Worm (Caenorhabditis elegans) whole organism, midembryonic: Measurements from ENCODE around the gene srj-29.

Experiments used
- T22C8.4 ChIP-seq: fragments of 200-800 bp; sonication (Bioruptor generic); IDR thresholded peaks from 2 replicates; pipeline ENCODE4 v1.3.6; 2022; ENCODE audit warnings: missing genetic modification characterization, missing compliant biosample characterization
- cog-1 ChIP-seq: sonication (generic microtip); optimal IDR thresholded peaks from 2 replicates; lab custom pipeline; 2016; ENCODE audit warnings: missing genetic modification characterization, missing compliant biosample characterization
- flt-1 ChIP-seq: fragments of 200-800 bp; sonication (Bioruptor generic); IDR thresholded peaks from 2 replicates; pipeline ENCODE4 v1.3.6; 2022; ENCODE audit warnings: missing genetic modification characterization, missing compliant biosample characterization
- klf-2 ChIP-seq: fragments of 200-800 bp; sonication (Bioruptor generic); conservative IDR thresholded peaks from 2 replicates; pipeline ENCODE4 v1.3.6; 2022; ENCODE audit warnings: missing genetic modification reagents, missing genetic modification characterization, missing compliant biosample characterization
- med-1 ChIP-seq: sonication (generic microtip); optimal IDR thresholded peaks from 2 replicates; lab custom pipeline; 2017; ENCODE audit warnings: missing genetic modification characterization, mild to moderate bottlenecking, missing compliant biosample characterization, antibody characterized with exemption, missing genetic modification reagents; ENCODE audit not compliant: insufficient read depth
- ref-1 ChIP-seq: fragments of 200-800 bp; sonication (Bioruptor generic); conservative IDR thresholded peaks from 2 replicates; pipeline ENCODE4 v1.3.6; 2022; ENCODE audit warnings: missing genetic modification reagents, missing genetic modification characterization, missing compliant biosample characterization
- tab-1 ChIP-seq: fragments of 200-800 bp; sonication (Bioruptor generic); IDR thresholded peaks from 2 replicates; pipeline ENCODE4 v1.3.6; 2022; ENCODE audit warnings: missing genetic modification characterization, missing compliant biosample characterization
- ztf-23 ChIP-seq: fragments of 200-800 bp; sonication (Bioruptor generic); IDR thresholded peaks from 2 replicates; pipeline ENCODE4 v1.3.6; 2022; ENCODE audit warnings: missing genetic modification reagents, missing genetic modification characterization, missing compliant biosample characterization
- ztf-29 ChIP-seq: fragments of 200-800 bp; sonication (Bioruptor generic); IDR thresholded peaks from 2 replicates; pipeline ENCODE4 v1.3.6; 2022; ENCODE audit warnings: missing genetic modification reagents, missing genetic modification characterization, missing compliant biosample characterization

The srj-29 gene

ce11 chrV:16041925-16042742 lies 33.3 kb upstream of the srj-29 start, which contains the start of the genes his-2 and his-1:
Gene his-2 (minus strand): TSS chrV:16042283.
Gene his-1 (plus strand): TSS chrV:16042520.
- TF ChIP-seq ztf-23 (GFP tag; lab: Robert Waterston, UW) = 0 out of 2 replicates have a peak, but pooled peaks have one; percentile 35
- TF ChIP-seq flt-1 (GFP tag; lab: Robert Waterston, UW) = peak; percentile 81
- TF ChIP-seq klf-2 = 0 out of 2 replicates have a peak, but pooled peaks have one; percentile 3

DNA sequence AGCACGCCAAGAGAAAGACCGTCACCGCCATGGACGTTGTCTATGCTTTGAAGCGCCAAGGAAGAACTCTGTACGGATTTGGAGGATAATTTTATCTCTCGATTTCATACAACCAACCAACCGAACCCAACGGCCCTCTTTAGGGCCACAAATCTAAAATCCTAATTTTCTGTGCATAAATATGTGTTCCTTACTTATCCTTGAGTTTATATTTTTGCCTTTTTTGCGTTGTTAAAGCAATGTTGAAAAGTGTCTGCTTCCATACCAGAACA lies 32.8 kb upstream of the srj-29 start:
- TF ChIP-seq med-1 (GFP tag; lab: Kevin White, UChicago) (no peak), ztf-23 (GFP tag; lab: Robert Waterston, UW) (no peak), ztf-29 (no peak), cog-1 (tag; lab: Kevin White, UChicago) (no peak), flt-1 (GFP tag; lab: Robert Waterston, UW) (no peak; the same call in 1 of the 2 replicates), klf-2 (no peak), tab-1 (GFP tag; lab: Robert Waterston, UW) (no peak), T22C8.4 (GFP tag; lab: Robert Waterston, UW) (no peak), ref-1 (GFP tag; lab: Robert Waterston, UW) (no peak)

DNA sequence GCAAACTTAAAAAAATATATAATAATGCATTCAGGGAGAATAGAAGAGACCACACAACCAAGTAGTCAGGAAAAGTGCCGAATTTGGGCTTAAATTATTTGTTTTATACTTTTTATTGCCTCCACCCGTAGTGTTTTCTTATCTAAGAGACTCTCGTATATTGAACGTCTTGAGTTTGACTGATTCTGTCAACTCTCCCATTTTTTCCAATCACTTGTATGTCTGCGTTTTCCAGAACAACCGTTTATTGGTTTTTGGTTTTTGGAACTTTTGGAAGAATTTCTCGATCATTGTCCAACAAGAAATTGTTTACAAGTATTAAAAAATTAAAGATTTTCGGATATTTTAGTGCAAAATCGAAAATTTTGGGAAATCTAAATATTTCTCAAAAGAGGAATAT lies 31.8 kb upstream of the srj-29 start:
- no peak for TF ChIP-seq cog-1 (tag; lab: Kevin White, UChicago)
- TF ChIP-seq ztf-29 = no peak
- TF ChIP-seq klf-2 = no peak
- TF ChIP-seq T22C8.4 (GFP tag; lab: Robert Waterston, UW) = no peak
- TF ChIP-seq flt-1 (GFP tag; lab: Robert Waterston, UW) = no peak
- TF ChIP-seq med-1 (GFP tag; lab: Kevin White, UChicago) = no peak
- TF ChIP-seq ztf-23 (GFP tag; lab: Robert Waterston, UW) = no peak
- TF ChIP-seq ref-1 (GFP tag; lab: Robert Waterston, UW) = no peak
- TF ChIP-seq tab-1 (GFP tag; lab: Robert Waterston, UW) = no peak

- TF ChIP-seq ztf-23 (GFP tag; lab: Robert Waterston, UW) (no peak), klf-2 (no peak), ref-1 (GFP tag; lab: Robert Waterston, UW) (no peak), T22C8.4 (GFP tag; lab: Robert Waterston, UW) (no peak), cog-1 (tag; lab: Kevin White, UChicago) (no peak), flt-1 (GFP tag; lab: Robert Waterston, UW) (no peak), ztf-29 (no peak), tab-1 (GFP tag; lab: Robert Waterston, UW) (no peak), med-1 (GFP tag; lab: Kevin White, UChicago) (no peak)
These were observed 29.6 kb upstream of the srj-29 start, which contains the start of gene T10C6.15 for ce11 chrV:16045837-16046236. Gene T10C6.15 (minus strand): TSS chrV:16045940.

DNA sequence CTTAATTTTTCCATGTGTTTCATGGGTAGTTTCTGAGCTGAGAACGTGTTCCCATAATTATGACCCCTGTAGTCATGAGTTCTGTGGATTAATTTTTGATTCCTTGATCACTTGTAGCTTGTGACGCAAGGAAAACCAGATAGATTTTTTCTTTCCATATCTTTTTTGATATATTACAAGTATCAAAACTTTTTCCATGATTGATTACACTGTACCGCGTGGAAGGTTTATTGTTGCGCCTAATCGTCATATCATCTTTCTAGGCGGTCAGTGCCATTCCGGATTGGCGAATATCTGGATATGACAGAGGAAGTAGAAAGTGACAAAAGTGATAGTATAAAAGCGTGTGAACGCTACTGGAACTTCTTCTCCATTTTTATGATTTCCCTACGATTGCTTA lies 28.9 kb upstream of the srj-29 start, which contains the start of gene ZK285.2:
ZK285.2 (plus strand) TSS at position 301 of the 400 bp plus-strand sequence.
- TF ChIP-seq flt-1 (GFP tag; lab: Robert Waterston, UW) = no peak
- no peak for TF ChIP-seq klf-2
- no peak for TF ChIP-seq ref-1 (GFP tag; lab: Robert Waterston, UW)
- no peak for TF ChIP-seq T22C8.4 (GFP tag; lab: Robert Waterston, UW)
- no peak for TF ChIP-seq ztf-23 (GFP tag; lab: Robert Waterston, UW)
- no peak for TF ChIP-seq ztf-29
- no peak for TF ChIP-seq cog-1 (tag; lab: Kevin White, UChicago)
- no peak for TF ChIP-seq tab-1 (GFP tag; lab: Robert Waterston, UW)

- TF ChIP-seq ztf-23 (GFP tag; lab: Robert Waterston, UW) = no peak
- TF ChIP-seq flt-1 (GFP tag; lab: Robert Waterston, UW) = no peak
- no peak for TF ChIP-seq med-1 (GFP tag; lab: Kevin White, UChicago)
- TF ChIP-seq tab-1 (GFP tag; lab: Robert Waterston, UW) = no peak
- TF ChIP-seq klf-2 = no peak
- TF ChIP-seq cog-1 (tag; lab: Kevin White, UChicago) = no peak
- TF ChIP-seq T22C8.4 (GFP tag; lab: Robert Waterston, UW) = no peak
- no peak for TF ChIP-seq ztf-29
- no peak for TF ChIP-seq ref-1 (GFP tag; lab: Robert Waterston, UW)
These were observed 28.4 kb upstream of the srj-29 start for ce11 chrV:16047052-16047451.

DNA sequence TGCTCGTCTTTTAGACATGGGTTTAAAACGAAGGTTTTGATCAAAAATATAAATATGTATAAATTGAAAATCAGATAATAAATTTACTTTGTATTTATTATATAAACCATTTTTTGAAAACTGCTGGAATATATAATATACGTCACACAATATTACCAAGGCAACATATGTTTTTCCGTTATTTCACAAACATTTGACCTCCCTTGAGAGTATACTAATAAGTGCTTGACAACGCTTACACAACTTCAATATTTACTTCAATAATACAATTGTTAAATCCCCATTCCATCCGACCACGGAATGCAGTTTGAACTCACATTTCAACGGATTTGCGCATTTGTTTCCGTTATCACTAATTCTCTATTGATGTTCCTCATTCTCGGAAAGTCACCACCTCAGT lies 28.0 kb upstream of the srj-29 start, which contains the start of gene str-198:
str-198 (plus strand) TSS at position 301 of the 400 bp plus-strand sequence.
- TF ChIP-seq tab-1 (GFP tag; lab: Robert Waterston, UW) (no peak), ztf-29 (no peak), cog-1 (tag; lab: Kevin White, UChicago) (no peak), T22C8.4 (GFP tag; lab: Robert Waterston, UW) (no peak), ztf-23 (GFP tag; lab: Robert Waterston, UW) (no peak), klf-2 (no peak)

ce11 chrV:16049177-16049576 lies 26.3 kb upstream of the srj-29 start, which contains the start of gene best-12:
Gene best-12 (plus strand): TSS chrV:16049477.
- TF ChIP-seq med-1 (GFP tag; lab: Kevin White, UChicago) = no peak
- no peak for TF ChIP-seq ref-1 (GFP tag; lab: Robert Waterston, UW)
- no peak for TF ChIP-seq klf-2
- no peak for TF ChIP-seq flt-1 (GFP tag; lab: Robert Waterston, UW)

DNA sequence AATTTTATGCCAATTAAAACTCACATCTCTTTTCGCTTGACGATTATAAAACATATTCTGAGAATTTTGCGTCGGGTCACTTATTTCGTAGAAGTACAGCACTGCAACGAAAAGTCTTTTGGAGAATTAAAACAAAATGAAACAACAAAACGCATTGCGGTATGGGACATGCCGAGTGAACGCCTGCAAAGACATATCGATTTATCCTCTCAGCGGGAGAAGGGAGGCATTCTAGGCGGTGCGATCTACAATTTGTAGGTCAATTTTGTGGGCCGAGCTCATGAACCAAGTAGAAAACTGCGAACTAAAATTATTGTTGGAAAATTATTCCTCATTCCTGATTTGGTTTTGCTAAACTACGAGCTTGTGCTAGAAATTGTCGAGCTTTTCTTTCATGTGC lies 22.1 kb upstream of the srj-29 start, which contains the start of gene F14H3.3:
F14H3.3 (minus strand) TSS at position 101 of the 400 bp plus-strand sequence.
- TF ChIP-seq cog-1 (tag; lab: Kevin White, UChicago) = no peak
- no peak for TF ChIP-seq T22C8.4 (GFP tag; lab: Robert Waterston, UW)

- TF ChIP-seq ref-1 (GFP tag; lab: Robert Waterston, UW) (no peak), ztf-29 (no peak), ztf-23 (GFP tag; lab: Robert Waterston, UW) (no peak), cog-1 (tag; lab: Kevin White, UChicago) (no peak), med-1 (GFP tag; lab: Kevin White, UChicago) (no peak), klf-2 (no peak), flt-1 (GFP tag; lab: Robert Waterston, UW) (no peak)
These were observed 20.4 kb upstream of the srj-29 start, which contains the start of gene F14H3.4 for ce11 chrV:16055031-16055430. Gene F14H3.4 (minus strand): TSS chrV:16055072.
